Fruit fly (Drosophila melanogaster): Measurements from ENCODE around the gene CG11147.

CG11147 gene

dm6 chr2L:5741144-5741543 is at the start of gene CG11147:
Gene CG11147 (minus strand): TSS chr2L:5741244.
- TF ChIP-seq dac (GFP tag; optimal IDR thresholded peaks at IDR 0.05) (no peak), Sox14 (GFP tag; optimal IDR thresholded peaks at IDR 0.05) (no peak), Smox (GFP tag; optimal IDR thresholded peaks at IDR 0.05) (no peak), CG34406 (GFP tag; optimal IDR thresholded peaks at IDR 0.05) (no peak), Ets96B (tag; optimal IDR thresholded peaks at IDR 0.05) (no peak), CG6854 (GFP tag; optimal IDR thresholded peaks at IDR 0.05) (no peak), achi (GFP tag; optimal IDR thresholded peaks at IDR 0.05) (no peak), svp (GFP tag) (no peak), ss (GFP tag; optimal IDR thresholded peaks at IDR 0.05) (no peak)

DNA sequence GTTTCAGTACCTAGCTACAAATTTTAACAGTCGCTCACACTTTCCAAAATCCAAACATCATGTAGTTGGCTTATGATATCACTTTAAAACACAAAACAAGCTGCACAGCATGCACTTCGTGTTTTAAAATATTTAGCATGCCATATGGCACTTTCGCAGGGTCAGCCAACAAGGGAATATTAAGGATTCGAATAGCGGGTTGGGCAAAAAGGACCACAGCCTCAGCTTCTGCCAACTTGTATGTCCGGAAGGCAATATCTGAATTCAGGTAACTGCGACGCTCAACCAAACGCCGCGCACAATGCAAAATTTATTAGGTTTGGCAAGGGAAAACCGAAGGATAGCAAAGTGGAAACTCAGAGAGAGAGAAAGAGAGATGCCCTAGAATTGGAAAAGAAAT is 48.2 kb upstream of the CG11147 start:
- TF ChIP-seq acj6 (GFP tag; optimal IDR thresholded peaks at IDR 0.05) (no peak), CG9139 (GFP tag; optimal IDR thresholded peaks at IDR 0.05) (no peak), CG8632 (GFP tag; optimal IDR thresholded peaks at IDR 0.05) (no peak), salr (GFP tag; optimal IDR thresholded peaks at IDR 0.05) (no peak), fd59A (GFP tag; optimal IDR thresholded peaks at IDR 0.05) (no peak), Hr38 (GFP tag; optimal IDR thresholded peaks at IDR 0.05) (no peak), CG8119 (GFP tag; IDR thresholded peaks at IDR 0.05) (no peak), lz (GFP tag; optimal IDR thresholded peaks at IDR 0.05) (no peak), CG6808 (GFP tag; optimal IDR thresholded peaks at IDR 0.05) (no peak), Gug (GFP tag; IDR thresholded peaks at IDR 0.05) (no peak), CG10669 (GFP tag; optimal IDR thresholded peaks at IDR 0.05) (no peak)

DNA sequence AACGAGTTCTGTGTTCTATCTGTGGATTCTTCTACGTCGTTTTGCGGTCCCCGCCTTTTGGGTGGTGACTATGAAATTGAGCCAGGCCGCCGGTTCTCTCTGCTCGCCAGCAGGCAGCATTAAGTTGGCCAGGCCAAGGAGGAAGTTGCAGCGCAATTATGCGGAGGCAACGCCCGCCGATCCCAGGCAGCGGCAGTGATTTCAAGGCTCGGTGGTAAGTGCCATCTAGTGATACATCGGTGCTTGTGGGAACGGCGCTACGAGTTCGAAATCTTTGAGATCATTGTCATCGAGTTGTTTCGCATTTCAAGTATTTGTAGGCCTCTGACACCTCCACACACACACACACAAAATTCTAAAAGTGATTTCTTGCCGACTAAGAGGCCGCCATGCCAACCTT is 42.7 kb upstream of the CG11147 start, which contains the start of gene CG31913:
Gene CG31913, plus strand, starts transcription at position 301 of the 400 bp plus-strand sequence.
- TF ChIP-seq fkh (GFP tag; optimal IDR thresholded peaks at IDR 0.05), result no peak
- no peak for TF ChIP-seq CG6792 (GFP tag; optimal IDR thresholded peaks at IDR 0.05)
- TF ChIP-seq fd85E (GFP tag; optimal IDR thresholded peaks at IDR 0.05), result no peak
- no peak for TF ChIP-seq CG4318 (GFP tag; optimal IDR thresholded peaks at IDR 0.05)
- no peak for TF ChIP-seq Hr38 (GFP tag; optimal IDR thresholded peaks at IDR 0.05)

dm6 chr2L:5782866-5783265 is 41.8 kb upstream of the CG11147 start:
- TF ChIP-seq Hr38 (GFP tag; optimal IDR thresholded peaks at IDR 0.05) (no peak), CG11902 (GFP tag; optimal IDR thresholded peaks at IDR 0.05) (no peak), topi (GFP tag; optimal IDR thresholded peaks at IDR 0.05) (no peak), CG3032 (tag; optimal IDR thresholded peaks at IDR 0.05) (no peak), CG6854 (GFP tag; optimal IDR thresholded peaks at IDR 0.05) (no peak), CG10669 (GFP tag; optimal IDR thresholded peaks at IDR 0.05) (no peak), CG1621 (tag; optimal IDR thresholded peaks at IDR 0.05) (no peak), Blimp-1 (GFP tag; optimal IDR thresholded peaks at IDR 0.05) (no peak), CG3919 (GFP tag; optimal IDR thresholded peaks at IDR 0.05) (no peak), salr (GFP tag; optimal IDR thresholded peaks at IDR 0.05) (no peak), pdm3 (GFP tag; optimal IDR thresholded peaks at IDR 0.05) (no peak), CG15336 (GFP tag; IDR thresholded peaks at IDR 0.05) (no peak), Sox14 (GFP tag; optimal IDR thresholded peaks at IDR 0.05) (no peak)

DNA sequence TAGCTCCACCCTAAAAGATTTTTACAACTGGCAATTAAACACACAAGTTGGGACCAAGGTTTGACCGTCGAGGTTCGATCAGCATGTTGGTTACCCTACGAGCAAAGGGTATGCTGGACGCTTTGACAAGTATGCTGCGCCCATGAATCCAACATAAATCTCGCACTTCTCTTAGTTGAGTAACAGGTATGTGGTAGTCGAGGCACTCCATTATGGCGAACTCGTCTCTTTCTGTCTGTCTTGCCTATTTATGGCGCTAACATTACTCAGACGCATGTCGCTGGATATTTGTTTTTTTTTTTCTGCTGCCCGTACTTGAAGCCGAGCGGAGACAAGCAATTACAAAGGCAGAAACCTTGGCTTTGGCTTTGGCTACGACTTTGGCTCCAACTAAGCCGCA is 40.1 kb upstream of the CG11147 start:
- TF ChIP-seq CG4318 (GFP tag; optimal IDR thresholded peaks at IDR 0.05) (no peak), eg (GFP tag; IDR thresholded peaks at IDR 0.05) (no peak), CG10669 (GFP tag; optimal IDR thresholded peaks at IDR 0.05) (peak; percentile 15), CG8319 (GFP tag; optimal IDR thresholded peaks at IDR 0.05) (no peak), Blimp-1 (GFP tag; optimal IDR thresholded peaks at IDR 0.05) (no peak), dsx (GFP tag; optimal IDR thresholded peaks at IDR 0.05; ENCODE audit: poor library complexity, severe bottlenecking) (no peak), Ets96B (tag; optimal IDR thresholded peaks at IDR 0.05) (no peak), CG6808 (GFP tag; optimal IDR thresholded peaks at IDR 0.05) (no peak), CG1621 (tag; optimal IDR thresholded peaks at IDR 0.05) (no peak), dac (GFP tag; optimal IDR thresholded peaks at IDR 0.05) (no peak), Smox (GFP tag; optimal IDR thresholded peaks at IDR 0.05) (no peak), pdm3 (GFP tag; optimal IDR thresholded peaks at IDR 0.05) (no peak), CG10631 (GFP tag; optimal IDR thresholded peaks at IDR 0.05) (peak; percentile 27), Sox15 (GFP tag; optimal IDR thresholded peaks at IDR 0.05) (no peak), CG11762 (GFP tag; optimal IDR thresholded peaks at IDR 0.05; ENCODE audit: insufficient read depth) (no peak), CG9139 (GFP tag; optimal IDR thresholded peaks at IDR 0.05) (no peak), spab (GFP tag; optimal IDR thresholded peaks at IDR 0.05) (peak; percentile 9), svp (GFP tag) (no peak), achi (GFP tag; optimal IDR thresholded peaks at IDR 0.05) (peak; percentile 7), Eip78C (GFP tag) (peak; percentile 40), cyc (GFP tag; optimal IDR thresholded peaks at IDR 0.05) (no peak), Eip75B (GFP tag; optimal IDR thresholded peaks at IDR 0.05) (peak; percentile 13), fd59A (GFP tag; optimal IDR thresholded peaks at IDR 0.05) (no peak), CG8119 (GFP tag; IDR thresholded peaks at IDR 0.05) (0 out of 3 replicates have a peak, but pooled peaks have one; percentile 19), topi (GFP tag; optimal IDR thresholded peaks at IDR 0.05) (no peak), Ets21C (GFP tag; optimal IDR thresholded peaks at IDR 0.05) (no peak)
